In genomic region chr3L:10976478-10976877, dm6 we compare ENCODE assay signal across 4 fruit fly cellular contexts.
TF ChIP-seq lines count a peak whose summit lies in the region.

No protein-coding gene starts in this region.

- no peak for TF ChIP-seq CTCF in whole organism, embryonic (GFP tag; optimal IDR thresholded peaks at IDR 0.05; lab: Kevin White, UChicago)

TF ChIP-seq in whole organism, embryonic, 481 proteins besides CTCF, POLR2A, EP300 and RAD21:
- TF ChIP-seq bsh (GFP tag; optimal IDR thresholded peaks at IDR 0.05; lab: Kevin White, UChicago) (peak in 1 of 2 experiments; percentile 59), CG13775 (GFP tag; optimal IDR thresholded peaks at IDR 0.05; lab: Kevin White, UChicago) (no peak), Drgx (GFP tag; IDR thresholded peaks at IDR 0.05; lab: Robert Waterston, UW) (0 out of 2 replicates have a peak, but pooled peaks have one; percentile 20), nom (GFP tag; optimal IDR thresholded peaks at IDR 0.05; lab: Kevin White, UChicago) (peak; percentile 84), lbe (GFP tag; optimal IDR thresholded peaks at IDR 0.05; lab: Kevin White, UChicago) (peak; percentile 50), CG11696 (GFP tag; IDR thresholded peaks at IDR 0.05; lab: Robert Waterston, UW) (no peak), corto (GFP tag; optimal IDR thresholded peaks at IDR 0.05; lab: Kevin White, UChicago) (peak; percentile 25), CG3847 (GFP tag; IDR thresholded peaks at IDR 0.05; lab: Robert Waterston, UW) (no peak)

TF ChIP-seq in whole organism, prepupa, 60 proteins besides CTCF, POLR2A, EP300 and RAD21 (continues in another document):
- peak; percentile 65 for TF ChIP-seq CG6163 (GFP tag; IDR thresholded peaks at IDR 0.05; lab: Robert Waterston, UW)
- TF ChIP-seq achi (GFP tag; optimal IDR thresholded peaks at IDR 0.05; lab: Kevin White, UChicago): peak; percentile 86
- peak; percentile 61 for TF ChIP-seq CG4318 (GFP tag; optimal IDR thresholded peaks at IDR 0.05; lab: Kevin White, UChicago)
- TF ChIP-seq Sox102F (GFP tag; optimal IDR thresholded peaks at IDR 0.05; lab: Kevin White, UChicago): peak; percentile 87
- TF ChIP-seq Hr39 (GFP tag; optimal IDR thresholded peaks at IDR 0.05; lab: Kevin White, UChicago): peak; percentile 81
- peak; percentile 58 for TF ChIP-seq CG16779 (tag; optimal IDR thresholded peaks at IDR 0.05; lab: Kevin White, UChicago)
- TF ChIP-seq CG3919 (GFP tag; optimal IDR thresholded peaks at IDR 0.05; lab: Kevin White, UChicago): peak; percentile 87
- TF ChIP-seq net (GFP tag; optimal IDR thresholded peaks at IDR 0.05; lab: Kevin White, UChicago): peak; percentile 77
- TF ChIP-seq CG11902 (GFP tag; optimal IDR thresholded peaks at IDR 0.05; lab: Kevin White, UChicago): peak; percentile 88
- TF ChIP-seq spab (GFP tag; optimal IDR thresholded peaks at IDR 0.05; lab: Kevin White, UChicago): peak; percentile 87
- peak; percentile 84 for TF ChIP-seq CG8632 (GFP tag; optimal IDR thresholded peaks at IDR 0.05; lab: Kevin White, UChicago)
- TF ChIP-seq CG11294 (GFP tag; IDR thresholded peaks at IDR 0.05; lab: Robert Waterston, UW): no peak
- peak; percentile 78 for TF ChIP-seq Sox15 (GFP tag; optimal IDR thresholded peaks at IDR 0.05; lab: Kevin White, UChicago)
- TF ChIP-seq svp (GFP tag; lab: Kevin White, UChicago): peak; percentile 96
- TF ChIP-seq Lpt (GFP tag; optimal IDR thresholded peaks at IDR 0.05; lab: Kevin White, UChicago): peak; percentile 65
- TF ChIP-seq ss (GFP tag; optimal IDR thresholded peaks at IDR 0.05; lab: Kevin White, UChicago): peak; percentile 74 to 92
- peak; percentile 85 for TF ChIP-seq CG34406 (GFP tag; optimal IDR thresholded peaks at IDR 0.05; lab: Kevin White, UChicago)
- TF ChIP-seq CG10631 (GFP tag; optimal IDR thresholded peaks at IDR 0.05; lab: Kevin White, UChicago): peak; percentile 89
- TF ChIP-seq acj6 (GFP tag; optimal IDR thresholded peaks at IDR 0.05; lab: Kevin White, UChicago): peak; percentile 91
- peak; percentile 55 for TF ChIP-seq CG6276 (GFP tag; optimal IDR thresholded peaks at IDR 0.05; lab: Kevin White, UChicago)
- TF ChIP-seq CG10669 (GFP tag; optimal IDR thresholded peaks at IDR 0.05; lab: Kevin White, UChicago): peak; percentile 85
- TF ChIP-seq salr (GFP tag; optimal IDR thresholded peaks at IDR 0.05; lab: Kevin White, UChicago): peak; percentile 45 to 86
- TF ChIP-seq Eip93F (GFP tag; optimal IDR thresholded peaks at IDR 0.05; lab: Kevin White, UChicago): peak; percentile 33
- TF ChIP-seq cyc (GFP tag; optimal IDR thresholded peaks at IDR 0.05; lab: Kevin White, UChicago): peak; percentile 86
- TF ChIP-seq fd85E (GFP tag; optimal IDR thresholded peaks at IDR 0.05; lab: Kevin White, UChicago): peak; percentile 65
- TF ChIP-seq topi (GFP tag; optimal IDR thresholded peaks at IDR 0.05; lab: Kevin White, UChicago): peak; percentile 90
- peak; percentile 94 for TF ChIP-seq esn (GFP tag; optimal IDR thresholded peaks at IDR 0.05; lab: Kevin White, UChicago)
- TF ChIP-seq Hr4 (GFP tag; optimal IDR thresholded peaks at IDR 0.05; lab: Kevin White, UChicago): peak; percentile 71

TF ChIP-seq in whole organism, pupa, 21 proteins besides CTCF, POLR2A, EP300 and RAD21:
- TF ChIP-seq Ets98B (GFP tag; IDR thresholded peaks at IDR 0.05; lab: Robert Waterston, UW): no peak
- TF ChIP-seq CG9948 (tag; optimal IDR thresholded peaks at IDR 0.05; lab: Kevin White, UChicago): peak; percentile 91
- peak; percentile 89 for TF ChIP-seq CG15710 (tag; optimal IDR thresholded peaks at IDR 0.05; lab: Kevin White, UChicago)
- TF ChIP-seq D1 (tag; optimal IDR thresholded peaks at IDR 0.05; lab: Kevin White, UChicago): peak; percentile 66
- TF ChIP-seq rn (GFP tag; IDR thresholded peaks at IDR 0.05; lab: Robert Waterston, UW): 0 out of 2 replicates have a peak, but pooled peaks have one; percentile 3
- TF ChIP-seq CG32121 (GFP tag; IDR thresholded peaks at IDR 0.05; lab: Robert Waterston, UW): no peak
- TF ChIP-seq EcR (GFP tag; optimal IDR thresholded peaks at IDR 0.05; lab: Kevin White, UChicago): peak; percentile 8
- TF ChIP-seq Pif1B (GFP tag; optimal IDR thresholded peaks at IDR 0.05; lab: Kevin White, UChicago): peak; percentile 84
- peak; percentile 89 for TF ChIP-seq CG17806 (tag; optimal IDR thresholded peaks at IDR 0.05; lab: Kevin White, UChicago)
- TF ChIP-seq gl (tag; optimal IDR thresholded peaks at IDR 0.05; lab: Kevin White, UChicago): peak; percentile 33
- no peak for TF ChIP-seq CG12605 (GFP tag; IDR thresholded peaks at IDR 0.05; lab: Robert Waterston, UW)
- TF ChIP-seq CG4496 (GFP tag; IDR thresholded peaks at IDR 0.05; lab: Robert Waterston, UW): peak; percentile 22; the same call in 1 of the 3 replicates
- TF ChIP-seq Pif1A (GFP tag; optimal IDR thresholded peaks at IDR 0.05; lab: Kevin White, UChicago): peak; percentile 75
- TF ChIP-seq fd96Ca (GFP tag; IDR thresholded peaks at IDR 0.05; lab: Robert Waterston, UW): no peak
- TF ChIP-seq CG14655 (GFP tag; optimal IDR thresholded peaks at IDR 0.05; lab: Kevin White, UChicago): peak; percentile 91
- TF ChIP-seq CG8159 (tag; optimal IDR thresholded peaks at IDR 0.05; lab: Kevin White, UChicago): peak; percentile 94
- TF ChIP-seq CG13204 (GFP tag; optimal IDR thresholded peaks at IDR 0.05; lab: Kevin White, UChicago): peak; percentile 70
- peak; percentile 89 for TF ChIP-seq Snoo (tag; optimal IDR thresholded peaks at IDR 0.05; lab: Kevin White, UChicago)
- TF ChIP-seq CG8301 (tag; optimal IDR thresholded peaks at IDR 0.05; lab: Kevin White, UChicago): peak; percentile 81
- TF ChIP-seq CG10348 (GFP tag; IDR thresholded peaks at IDR 0.05; lab: Robert Waterston, UW): no peak
- peak; percentile 75 for TF ChIP-seq CG34367 (tag; optimal IDR thresholded peaks at IDR 0.05; lab: Kevin White, UChicago)

TF ChIP-seq in whole organism, wandering third instar larva, 38 proteins besides CTCF, POLR2A, EP300 and RAD21:
- TF ChIP-seq Hnf4 (GFP tag; optimal IDR thresholded peaks at IDR 0.05; lab: Kevin White, UChicago) (peak; percentile 65), woc (GFP tag; optimal IDR thresholded peaks at IDR 0.05; lab: Kevin White, UChicago) (peak; percentile 75), brk (GFP tag; optimal IDR thresholded peaks at IDR 0.05; lab: Kevin White, UChicago) (peak; percentile 69), dsf (GFP tag; optimal IDR thresholded peaks at IDR 0.05; lab: Kevin White, UChicago; ENCODE audit: borderline replicate concordance) (peak; percentile 53), sage (GFP tag; optimal IDR thresholded peaks at IDR 0.05; lab: Kevin White, UChicago) (peak; percentile 70), ey (GFP tag; optimal IDR thresholded peaks at IDR 0.05; lab: Kevin White, UChicago) (peak; percentile 89), fru (GFP tag; optimal IDR thresholded peaks at IDR 0.05; lab: Kevin White, UChicago) (peak; percentile 89), psq (GFP tag; optimal IDR thresholded peaks at IDR 0.05; lab: Kevin White, UChicago) (peak; percentile 90), lola (GFP tag; optimal IDR thresholded peaks at IDR 0.05; lab: Kevin White, UChicago) (no peak), Mio (GFP tag; optimal IDR thresholded peaks at IDR 0.05; lab: Kevin White, UChicago) (no peak), Myc (optimal IDR thresholded peaks at IDR 0.05; lab: Kevin White, UChicago) (no peak), sv (GFP tag; optimal IDR thresholded peaks at IDR 0.05; lab: Kevin White, UChicago) (no peak), foxo (GFP tag; optimal IDR thresholded peaks at IDR 0.05; lab: Kevin White, UChicago) (peak in 1 of 2 experiments; percentile 91), GATAd (GFP tag; optimal IDR thresholded peaks at IDR 0.05; lab: Kevin White, UChicago) (no peak), Hr83 (GFP tag; optimal IDR thresholded peaks at IDR 0.05; lab: Kevin White, UChicago; ENCODE audit: poor library complexity, severe bottlenecking) (no peak), Vsx2 (GFP tag; optimal IDR thresholded peaks at IDR 0.05; lab: Kevin White, UChicago; ENCODE audit: partially characterized antibody) (no peak), dl (GFP tag; optimal IDR thresholded peaks at IDR 0.05; lab: Kevin White, UChicago; ENCODE audit: insufficient read depth in 1 of 2, partially characterized antibody in 2 of 2) (no peak), OdsH (GFP tag; optimal IDR thresholded peaks at IDR 0.05; lab: Kevin White, UChicago) (peak; percentile 89), Rel (GFP tag; optimal IDR thresholded peaks at IDR 0.05; lab: Kevin White, UChicago) (no peak), Rel (tag; optimal IDR thresholded peaks at IDR 0.05; lab: Kevin White, UChicago) (peak; percentile 74), br (GFP tag; optimal IDR thresholded peaks at IDR 0.05; lab: Kevin White, UChicago) (peak; percentile 83), Sp1 (GFP tag; optimal IDR thresholded peaks at IDR 0.05; lab: Kevin White, UChicago) (peak; percentile 95), jim (GFP tag; optimal IDR thresholded peaks at IDR 0.05; lab: Kevin White, UChicago) (no peak), usp (GFP tag; optimal IDR thresholded peaks at IDR 0.05; lab: Kevin White, UChicago) (no peak), Abd-B (GFP tag; optimal IDR thresholded peaks at IDR 0.05; lab: Kevin White, UChicago) (no peak), rgr (GFP tag; optimal IDR thresholded peaks at IDR 0.05; lab: Kevin White, UChicago) (peak; percentile 85), tai (GFP tag; optimal IDR thresholded peaks at IDR 0.05; lab: Kevin White, UChicago) (peak; percentile 72), pan (optimal IDR thresholded peaks at IDR 0.05; lab: Kevin White, UChicago) (no peak), Hr78 (GFP tag; optimal IDR thresholded peaks at IDR 0.05; lab: Kevin White, UChicago) (no peak), h (GFP tag; optimal IDR thresholded peaks at IDR 0.05; lab: Kevin White, UChicago) (peak; percentile 92), Jra (GFP tag; optimal IDR thresholded peaks at IDR 0.05; lab: Kevin White, UChicago) (peak; percentile 41), dmrt93B (GFP tag; optimal IDR thresholded peaks at IDR 0.05; lab: Kevin White, UChicago) (peak; percentile 85), Dif (GFP tag; optimal IDR thresholded peaks at IDR 0.05; lab: Kevin White, UChicago; ENCODE audit: partially characterized antibody) (no peak), Dfd (GFP tag; optimal IDR thresholded peaks at IDR 0.05; lab: Kevin White, UChicago) (no peak), HLH106 (tag; optimal IDR thresholded peaks at IDR 0.05; lab: Kevin White, UChicago) (peak; percentile 96), CG9705 (GFP tag; optimal IDR thresholded peaks at IDR 0.05; lab: Kevin White, UChicago) (peak; percentile 91), CrebA (GFP tag; optimal IDR thresholded peaks at IDR 0.05; lab: Kevin White, UChicago; ENCODE audit: borderline replicate concordance) (peak; percentile 12), N (GFP tag; optimal IDR thresholded peaks at IDR 0.05; lab: Kevin White, UChicago) (no peak), CG32264 (GFP tag; optimal IDR thresholded peaks at IDR 0.05; lab: Kevin White, UChicago) (no peak)

Comparison
In these comparisons a context has a peak if more than half of its experiments do, and no peak if none do; other contexts are left out.
1. Of the 7 proteins assayed by ChIP-seq in both whole organism, embryonic and whole organism, prepupa: peak only in whole organism, embryonic: none; only in whole organism, prepupa: Blimp-1, CG16779, CG6854, Hr39, Lpt and Sox102F; in both: none; in neither: 1.